Fruit fly (Drosophila melanogaster) whole organism, pupa: Measurements from ENCODE around the gene flfl.

Experiments used
- CG10348 ChIP-seq: fragments of 200-800 bp; sonication (Bioruptor generic); IDR thresholded peaks from 2 replicates; pipeline ENCODE4 v1.3.6; 2022; ENCODE audit warnings: missing biosample characterization, missing genetic modification characterization
- CG12605 ChIP-seq: fragments of 200-800 bp; sonication (Bioruptor generic); IDR thresholded peaks from 2 replicates; pipeline ENCODE4 v1.3.6; 2022; ENCODE audit warnings: missing biosample characterization, missing genetic modification characterization
- CG13204 ChIP-seq: fragments of 200-800 bp; sonication (Bioruptor generic); optimal IDR thresholded peaks from 2 replicates; lab custom pipeline; 2018; ENCODE audit warnings: missing biosample characterization, mild to moderate bottlenecking, missing genetic modification characterization, moderate library complexity
- CG14655 ChIP-seq: fragments of 200-800 bp; sonication (Bioruptor generic); optimal IDR thresholded peaks from 3 replicates; lab custom pipeline; 2017; ENCODE audit warnings: mild to moderate bottlenecking, missing biosample characterization, missing genetic modification reagents, missing genetic modification characterization
- CG15710 ChIP-seq: fragments of 200-800 bp; sonication (Bioruptor generic); optimal IDR thresholded peaks from 2 replicates; lab custom pipeline; 2018; ENCODE audit warnings: missing biosample characterization, mild to moderate bottlenecking, missing genetic modification characterization, moderate library complexity
- CG17806 ChIP-seq: fragments of 200-800 bp; sonication (Bioruptor generic); optimal IDR thresholded peaks from 2 replicates; lab custom pipeline; 2018; ENCODE audit warnings: missing biosample characterization, mild to moderate bottlenecking, missing genetic modification characterization, moderate library complexity
- CG32121 ChIP-seq: fragments of 200-800 bp; sonication (Bioruptor generic); IDR thresholded peaks from 2 replicates; pipeline ENCODE4 v1.3.6; 2022; ENCODE audit warnings: missing biosample characterization, missing genetic modification characterization
- CG34367 ChIP-seq: fragments of 200-800 bp; sonication (Bioruptor generic); optimal IDR thresholded peaks from 2 replicates; lab custom pipeline; 2018; ENCODE audit warnings: missing biosample characterization, mild to moderate bottlenecking, missing genetic modification characterization
- CG4496 ChIP-seq: fragments of 200-800 bp; sonication (Bioruptor generic); IDR thresholded peaks from 3 replicates; pipeline ENCODE4 v1.3.6; 2022; ENCODE audit warnings: missing biosample characterization, missing genetic modification characterization
- CG8159 ChIP-seq: fragments of 200-800 bp; sonication (Bioruptor generic); optimal IDR thresholded peaks from 3 replicates; lab custom pipeline; 2018; ENCODE audit warnings: missing biosample characterization, mild to moderate bottlenecking, missing genetic modification characterization, moderate library complexity
- CG8301 ChIP-seq: fragments of 200-800 bp; sonication (Bioruptor generic); optimal IDR thresholded peaks from 2 replicates; lab custom pipeline; 2018; ENCODE audit warnings: missing biosample characterization, mild to moderate bottlenecking, missing genetic modification characterization
- CG9948 ChIP-seq: fragments of 200-800 bp; sonication (Bioruptor generic); optimal IDR thresholded peaks from 2 replicates; lab custom pipeline; 2018; ENCODE audit warnings: missing biosample characterization, mild to moderate bottlenecking, missing genetic modification characterization, moderate library complexity
- D1 ChIP-seq: fragments of 200-800 bp; sonication (Bioruptor generic); optimal IDR thresholded peaks from 2 replicates; lab custom pipeline; 2018; ENCODE audit warnings: missing biosample characterization, mild to moderate bottlenecking, missing genetic modification characterization, moderate library complexity
- EcR ChIP-seq: fragments of 200-800 bp; sonication (Bioruptor generic); optimal IDR thresholded peaks from 3 replicates; lab custom pipeline; 2019; ENCODE audit warnings: missing biosample characterization, missing genetic modification characterization, mild to moderate bottlenecking, moderate library complexity, missing genetic modification reagents
- Ets98B ChIP-seq: fragments of 200-800 bp; sonication (Bioruptor generic); IDR thresholded peaks from 2 replicates; pipeline ENCODE4 v1.3.6; 2022; ENCODE audit warnings: missing biosample characterization, missing genetic modification characterization
- Pif1A ChIP-seq: fragments of 200-800 bp; sonication (Bioruptor generic); optimal IDR thresholded peaks from 3 replicates; lab custom pipeline; 2016; ENCODE audit warnings: missing biosample characterization, missing genetic modification characterization
- Pif1B ChIP-seq: fragments of 200-800 bp; sonication (Bioruptor generic); optimal IDR thresholded peaks from 3 replicates; lab custom pipeline; 2016; ENCODE audit warnings: missing biosample characterization, missing genetic modification characterization
- Snoo ChIP-seq: fragments of 200-800 bp; sonication (Bioruptor generic); optimal IDR thresholded peaks from 3 replicates; lab custom pipeline; 2017; ENCODE audit warnings: missing biosample characterization, mild to moderate bottlenecking, missing genetic modification characterization, inconsistent platforms
- fd96Ca ChIP-seq: fragments of 200-800 bp; sonication (Bioruptor generic); IDR thresholded peaks from 3 replicates; pipeline ENCODE4 v1.3.6; 2022; ENCODE audit warnings: missing biosample characterization, missing genetic modification characterization
- gl ChIP-seq: fragments of 200-800 bp; sonication (Bioruptor generic); optimal IDR thresholded peaks from 2 replicates; lab custom pipeline; 2018; ENCODE audit warnings: missing biosample characterization, mild to moderate bottlenecking, missing genetic modification characterization
- rn ChIP-seq: fragments of 200-800 bp; sonication (Bioruptor generic); IDR thresholded peaks from 2 replicates; pipeline ENCODE4 v1.3.6; 2022; ENCODE audit warnings: missing biosample characterization, missing genetic modification characterization

Gene flfl

DNA sequence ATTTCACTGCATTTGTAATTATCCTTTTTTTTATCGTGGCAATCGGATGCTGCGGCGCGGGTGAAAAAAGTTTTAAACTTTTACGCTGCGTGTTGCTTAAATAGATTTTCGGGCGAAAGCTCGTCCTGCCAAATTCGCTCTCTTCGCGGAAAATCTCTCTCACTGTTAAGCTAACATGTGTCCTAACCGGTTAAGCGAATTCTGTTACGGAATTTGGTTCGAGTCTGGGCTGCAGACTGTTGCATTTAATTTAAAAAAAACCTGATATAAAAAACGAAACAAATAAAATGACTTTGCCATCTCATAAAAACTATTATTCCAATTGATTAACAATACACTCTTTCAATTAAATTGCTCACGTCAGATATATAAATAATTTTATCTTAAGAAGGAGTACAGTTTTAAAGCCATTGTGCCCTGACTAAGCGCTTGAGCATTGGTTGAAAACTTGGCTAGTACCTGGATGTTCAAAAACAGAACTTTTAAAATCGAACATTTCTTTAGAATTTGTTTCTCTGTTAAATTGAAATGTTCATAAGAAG, 9.2 kb upstream of the flfl start, which contains the start of gene Task6:
Gene Task6 (minus strand): TSS at position 51 of the 542 bp plus-strand sequence.
- TF ChIP-seq CG13204 (no peak), CG17806 (tag; lab: Kevin White, UChicago) (no peak), CG15710 (tag; lab: Kevin White, UChicago) (no peak)

dm6 chr3R:13676137-13677086, 7.3 kb upstream of the flfl start, which contains the start of the genes Lkb1 and CG9588:
Gene Lkb1, plus strand, starts transcription at chr3R:13676549.
Gene CG9588, minus strand, starts transcription at chr3R:13676681.
- TF ChIP-seq CG17806 (tag; lab: Kevin White, UChicago) (peak; percentile 69), gl (peak; percentile 23), rn (GFP tag; lab: Robert Waterston, UW) (peak; percentile 75), CG9948 (peak; percentile 61), CG32121 (GFP tag; lab: Robert Waterston, UW) (peak; percentile 80), CG10348 (GFP tag; lab: Robert Waterston, UW) (peak; percentile 47; the same call in 1 of the 2 replicates), EcR (GFP tag; lab: Kevin White, UChicago) (no peak), Pif1B (GFP tag; lab: Kevin White, UChicago) (peak; percentile 74), CG8301 (tag; lab: Kevin White, UChicago) (peak; percentile 66), CG13204 (no peak), CG8159 (tag; lab: Kevin White, UChicago) (peak; percentile 59), CG12605 (GFP tag; lab: Robert Waterston, UW) (peak; percentile 78), fd96Ca (GFP tag; lab: Robert Waterston, UW) (peak; percentile 88), D1 (tag; lab: Kevin White, UChicago) (no peak), CG34367 (tag; lab: Kevin White, UChicago) (peak; percentile 66), Pif1A (GFP tag; lab: Kevin White, UChicago) (peak; percentile 80), CG4496 (peak; percentile 94), CG15710 (tag; lab: Kevin White, UChicago) (peak; percentile 60), CG14655 (no peak), Ets98B (GFP tag; lab: Robert Waterston, UW) (peak; percentile 87), Snoo (tag; lab: Kevin White, UChicago) (peak; percentile 62)

DNA sequence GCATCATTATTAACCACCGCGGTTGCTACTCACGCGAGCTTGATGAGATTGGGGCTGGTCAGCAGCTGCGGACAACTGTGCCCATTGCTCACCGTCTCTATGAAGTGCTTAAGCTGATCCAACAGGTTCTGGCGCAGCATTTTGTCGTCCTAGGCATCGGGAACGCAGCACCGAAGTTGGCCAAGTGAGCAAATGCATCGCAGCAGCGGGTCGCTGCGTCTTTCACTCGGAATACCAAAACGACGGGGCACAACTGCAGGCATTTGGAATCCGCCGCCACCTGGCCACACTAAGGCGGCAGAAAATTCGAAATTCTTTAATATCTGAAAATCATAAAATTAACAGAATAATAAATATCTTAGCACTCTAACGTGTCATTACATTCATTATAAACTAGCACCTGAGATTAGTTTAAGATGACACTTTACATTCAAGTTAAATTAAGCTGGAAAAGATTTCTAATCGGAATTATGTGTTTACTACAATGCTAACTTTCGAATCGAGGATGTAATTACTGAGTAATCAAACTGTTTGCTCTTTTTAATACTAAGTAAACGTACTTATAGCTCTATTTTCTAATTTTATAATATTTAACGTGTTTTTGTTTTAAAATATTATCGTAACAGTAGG, 612 bp upstream of the flfl start:
- TF ChIP-seq CG10348 (GFP tag; lab: Robert Waterston, UW), result no peak

DNA sequence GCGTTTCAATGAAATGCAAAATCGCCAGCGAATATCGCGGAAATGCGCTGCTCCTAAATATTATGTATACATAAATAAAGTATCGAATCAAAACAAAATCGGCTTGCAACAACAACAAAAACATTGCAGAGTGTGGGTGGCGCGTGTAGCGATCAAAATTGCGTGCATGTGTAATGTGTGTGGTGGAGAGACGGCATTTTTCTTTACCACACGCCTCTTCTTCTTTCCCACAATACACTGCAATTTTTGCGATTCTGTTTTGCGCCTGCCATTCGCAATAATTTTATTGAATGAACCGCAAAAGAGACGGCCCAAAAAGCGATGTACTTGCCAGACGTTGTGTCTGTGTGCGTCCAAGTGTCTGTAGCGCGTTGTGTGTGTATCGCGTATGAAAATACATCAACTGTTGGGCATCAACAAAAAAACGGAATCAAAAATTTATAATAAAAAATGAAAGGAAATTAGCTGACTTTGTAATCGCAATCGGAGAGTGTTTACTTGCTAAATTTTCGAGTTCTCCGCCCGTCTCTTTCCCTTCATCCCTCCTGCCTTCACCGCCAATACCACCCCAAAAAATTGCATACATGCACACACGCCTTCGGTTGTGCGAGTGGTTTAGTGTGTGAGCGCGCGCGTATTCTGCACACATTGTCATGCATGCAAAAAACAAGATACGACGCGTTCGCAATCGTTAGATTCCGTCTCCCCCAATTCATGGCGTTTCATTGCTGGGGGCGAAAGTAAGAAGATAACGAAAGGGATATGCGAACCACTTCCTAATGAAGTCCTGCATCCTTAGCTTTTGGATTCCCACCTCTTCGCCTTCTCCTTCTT, 1.1 kb downstream of the flfl start:
- TF ChIP-seq CG8301 (tag; lab: Kevin White, UChicago), result no peak
- no peak for TF ChIP-seq gl
- TF ChIP-seq D1 (tag; lab: Kevin White, UChicago), result no peak
- TF ChIP-seq Pif1B (GFP tag; lab: Kevin White, UChicago), result peak; percentile 21
- no peak for TF ChIP-seq EcR (GFP tag; lab: Kevin White, UChicago)
- TF ChIP-seq fd96Ca (GFP tag; lab: Robert Waterston, UW), result no peak
- TF ChIP-seq CG34367 (tag; lab: Kevin White, UChicago), result no peak
- TF ChIP-seq CG8159 (tag; lab: Kevin White, UChicago), result peak; percentile 2
- no peak for TF ChIP-seq CG14655

DNA sequence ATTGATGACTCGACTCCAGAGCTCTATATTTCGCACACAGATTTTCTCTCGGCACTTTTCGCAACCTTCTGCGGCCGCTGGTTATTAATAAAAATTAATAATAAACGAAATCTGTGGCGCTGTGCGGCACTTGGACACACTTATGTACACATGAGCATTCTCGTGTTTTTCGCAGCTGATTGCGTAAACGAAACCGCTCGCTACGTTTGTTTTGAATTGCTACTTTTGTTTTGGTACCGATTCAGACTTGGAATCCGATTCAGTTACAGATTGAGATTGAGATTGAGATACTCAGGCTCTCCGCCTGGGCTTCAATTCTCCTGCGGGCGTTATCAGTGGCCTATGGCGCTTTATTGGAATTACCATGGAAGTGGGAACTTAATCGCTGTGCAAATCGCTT, 2.2 kb downstream of the flfl start:
- TF ChIP-seq D1 (tag; lab: Kevin White, UChicago) (no peak), CG32121 (GFP tag; lab: Robert Waterston, UW) (no peak), CG9948 (no peak), Snoo (tag; lab: Kevin White, UChicago) (no peak), CG13204 (no peak), CG8159 (tag; lab: Kevin White, UChicago) (no peak)
